Fruit fly (Drosophila melanogaster): ENCODE results near the gene Inx6.

Inx6 gene

dm6 chrX:20247710-20248109, 21.9 kb downstream of the Inx6 start:
- no peak for TF ChIP-seq CG33017 (tag; optimal IDR thresholded peaks at IDR 0.05)
- no peak for TF ChIP-seq Hr96 (GFP tag; optimal IDR thresholded peaks at IDR 0.05)
- no peak for TF ChIP-seq CG7101 (tag; optimal IDR thresholded peaks at IDR 0.05)
- no peak for TF ChIP-seq ovo (GFP tag; optimal IDR thresholded peaks at IDR 0.05)
- no peak for TF ChIP-seq CG12768 (GFP tag; optimal IDR thresholded peaks at IDR 0.05)
- TF ChIP-seq CG1620 (GFP tag; optimal IDR thresholded peaks at IDR 0.05), result no peak
- no peak for TF ChIP-seq kay (GFP tag; ENCODE audit: borderline replicate concordance)
- no peak for TF ChIP-seq CG11617 (GFP tag; optimal IDR thresholded peaks at IDR 0.05)
- TF ChIP-seq CG7045 (GFP tag; optimal IDR thresholded peaks at IDR 0.05), result no peak
- TF ChIP-seq cic (GFP tag; optimal IDR thresholded peaks at IDR 0.05), result no peak
- no peak for TF ChIP-seq CG5204 (GFP tag; optimal IDR thresholded peaks at IDR 0.05)
- TF ChIP-seq bab1 (GFP tag; optimal IDR thresholded peaks at IDR 0.05), result no peak
- no peak for TF ChIP-seq Crg-1 (GFP tag; optimal IDR thresholded peaks at IDR 0.05)
- no peak for TF ChIP-seq CG14711 (tag; optimal IDR thresholded peaks at IDR 0.05)
- no peak for TF ChIP-seq cnc (optimal IDR thresholded peaks at IDR 0.05)
- no peak for TF ChIP-seq Clk (GFP tag; optimal IDR thresholded peaks at IDR 0.05)
- no peak for TF ChIP-seq Mnt (GFP tag; optimal IDR thresholded peaks at IDR 0.05)
- no peak for TF ChIP-seq toe (GFP tag; optimal IDR thresholded peaks at IDR 0.05)
- TF ChIP-seq tj (GFP tag; optimal IDR thresholded peaks at IDR 0.05), result no peak

dm6 chrX:20245218-20245863, 24.2 kb downstream of the Inx6 start:
- no peak for TF ChIP-seq Clk (GFP tag; optimal IDR thresholded peaks at IDR 0.05)
- no peak for TF ChIP-seq CG33017 (tag; optimal IDR thresholded peaks at IDR 0.05)
- TF ChIP-seq cic (GFP tag; optimal IDR thresholded peaks at IDR 0.05), result no peak
- no peak for TF ChIP-seq CG1620 (GFP tag; optimal IDR thresholded peaks at IDR 0.05)
- no peak for TF ChIP-seq pad (GFP tag; optimal IDR thresholded peaks at IDR 0.05)
- TF ChIP-seq kay (GFP tag; ENCODE audit: borderline replicate concordance), result no peak
- TF ChIP-seq cnc (optimal IDR thresholded peaks at IDR 0.05), result no peak
- no peak for TF ChIP-seq CG12768 (GFP tag; optimal IDR thresholded peaks at IDR 0.05)
- no peak for TF ChIP-seq bab1 (GFP tag; optimal IDR thresholded peaks at IDR 0.05)
- no peak for TF ChIP-seq CG11617 (GFP tag; optimal IDR thresholded peaks at IDR 0.05)
- TF ChIP-seq CG14711 (tag; optimal IDR thresholded peaks at IDR 0.05), result no peak
- no peak for TF ChIP-seq CG7045 (GFP tag; optimal IDR thresholded peaks at IDR 0.05)
- no peak for TF ChIP-seq toe (GFP tag; optimal IDR thresholded peaks at IDR 0.05)
- no peak for TF ChIP-seq ovo (GFP tag; optimal IDR thresholded peaks at IDR 0.05)
- TF ChIP-seq Mnt (GFP tag; optimal IDR thresholded peaks at IDR 0.05), result no peak

dm6 chrX:20244278-20244677, 25.3 kb downstream of the Inx6 start, which contains the start of gene Peritrophin-A:
Peritrophin-A (plus strand) TSS chrX:20244647.
- TF ChIP-seq CG14711 (tag; optimal IDR thresholded peaks at IDR 0.05) (no peak), CG1620 (GFP tag; optimal IDR thresholded peaks at IDR 0.05) (no peak), CG33017 (tag; optimal IDR thresholded peaks at IDR 0.05) (no peak), toe (GFP tag; optimal IDR thresholded peaks at IDR 0.05) (no peak), CG5204 (GFP tag; optimal IDR thresholded peaks at IDR 0.05) (no peak), cnc (optimal IDR thresholded peaks at IDR 0.05) (no peak), tj (GFP tag; optimal IDR thresholded peaks at IDR 0.05) (no peak), Hr96 (GFP tag; optimal IDR thresholded peaks at IDR 0.05) (no peak), kay (GFP tag; ENCODE audit: borderline replicate concordance) (no peak)

dm6 chrX:20243274-20243839, 26.2 kb downstream of the Inx6 start:
- no peak for TF ChIP-seq Clk (GFP tag; optimal IDR thresholded peaks at IDR 0.05)
- no peak for TF ChIP-seq cic (GFP tag; optimal IDR thresholded peaks at IDR 0.05)
- no peak for TF ChIP-seq cnc (optimal IDR thresholded peaks at IDR 0.05)
- TF ChIP-seq CG11617 (GFP tag; optimal IDR thresholded peaks at IDR 0.05), result no peak
- no peak for TF ChIP-seq CG33017 (tag; optimal IDR thresholded peaks at IDR 0.05)
- no peak for TF ChIP-seq Mnt (GFP tag; optimal IDR thresholded peaks at IDR 0.05)
- TF ChIP-seq Hr96 (GFP tag; optimal IDR thresholded peaks at IDR 0.05), result no peak
- no peak for TF ChIP-seq CG7101 (tag; optimal IDR thresholded peaks at IDR 0.05)
- TF ChIP-seq CG7045 (GFP tag; optimal IDR thresholded peaks at IDR 0.05), result no peak
- no peak for TF ChIP-seq CG14711 (tag; optimal IDR thresholded peaks at IDR 0.05)
- no peak for TF ChIP-seq bab1 (GFP tag; optimal IDR thresholded peaks at IDR 0.05)
- no peak for TF ChIP-seq kay (GFP tag; ENCODE audit: borderline replicate concordance)
- TF ChIP-seq tj (GFP tag; optimal IDR thresholded peaks at IDR 0.05), result no peak
- TF ChIP-seq CG1620 (GFP tag; optimal IDR thresholded peaks at IDR 0.05), result no peak

dm6 chrX:20240518-20241186, 28.9 kb downstream of the Inx6 start:
- no peak for TF ChIP-seq CG7045 (GFP tag; optimal IDR thresholded peaks at IDR 0.05)
- no peak for TF ChIP-seq CG12768 (GFP tag; optimal IDR thresholded peaks at IDR 0.05)
- no peak for TF ChIP-seq CG11617 (GFP tag; optimal IDR thresholded peaks at IDR 0.05)
- no peak for TF ChIP-seq Hr96 (GFP tag; optimal IDR thresholded peaks at IDR 0.05)
- no peak for TF ChIP-seq cic (GFP tag; optimal IDR thresholded peaks at IDR 0.05)
- no peak for TF ChIP-seq CG33017 (tag; optimal IDR thresholded peaks at IDR 0.05)

dm6 chrX:20239608-20239941, 30.0 kb downstream of the Inx6 start, which contains the start of gene obst-A:
obst-A (plus strand) TSS chrX:20239855.
- no peak for TF ChIP-seq pad (GFP tag; optimal IDR thresholded peaks at IDR 0.05)
- TF ChIP-seq toe (GFP tag; optimal IDR thresholded peaks at IDR 0.05), result no peak
- TF ChIP-seq CG14711 (tag; optimal IDR thresholded peaks at IDR 0.05), result no peak
- TF ChIP-seq tj (GFP tag; optimal IDR thresholded peaks at IDR 0.05), result no peak
- no peak for TF ChIP-seq CG33017 (tag; optimal IDR thresholded peaks at IDR 0.05)
- TF ChIP-seq Mnt (GFP tag; optimal IDR thresholded peaks at IDR 0.05), result no peak
- TF ChIP-seq bab1 (GFP tag; optimal IDR thresholded peaks at IDR 0.05), result no peak
- no peak for TF ChIP-seq CG1620 (GFP tag; optimal IDR thresholded peaks at IDR 0.05)
- no peak for TF ChIP-seq Hr96 (GFP tag; optimal IDR thresholded peaks at IDR 0.05)
- no peak for TF ChIP-seq Clk (GFP tag; optimal IDR thresholded peaks at IDR 0.05)
- TF ChIP-seq ovo (GFP tag; optimal IDR thresholded peaks at IDR 0.05), result no peak
- no peak for TF ChIP-seq CG12768 (GFP tag; optimal IDR thresholded peaks at IDR 0.05)
- no peak for TF ChIP-seq kay (GFP tag; ENCODE audit: borderline replicate concordance)
- TF ChIP-seq CG7101 (tag; optimal IDR thresholded peaks at IDR 0.05), result no peak
- TF ChIP-seq cic (GFP tag; optimal IDR thresholded peaks at IDR 0.05), result no peak
- TF ChIP-seq cnc (optimal IDR thresholded peaks at IDR 0.05), result no peak
- TF ChIP-seq CG7045 (GFP tag; optimal IDR thresholded peaks at IDR 0.05), result no peak
- TF ChIP-seq CG11617 (GFP tag; optimal IDR thresholded peaks at IDR 0.05), result no peak
